Worm (Caenorhabditis elegans) whole organism, early embryonic: ENCODE results near the gene F52D10.2.

Experiments
- B0310.2 ChIP-seq: sonication (generic microtip); optimal IDR thresholded peaks from 2 replicates; lab custom pipeline; 2016; ENCODE audit warnings: mild to moderate bottlenecking, missing genetic modification characterization, missing compliant biosample characterization
- flt-1 ChIP-seq: fragments of 200-800 bp; sonication (Bioruptor generic); IDR thresholded peaks from 2 replicates; pipeline ENCODE4 v1.3.6; 2022; ENCODE audit warnings: missing genetic modification characterization, missing compliant biosample characterization
- scrt-1 ChIP-seq: fragments of 200-800 bp; sonication (Bioruptor generic); IDR thresholded peaks from 2 replicates; pipeline ENCODE4 v1.3.6; 2022; ENCODE audit warnings: missing genetic modification characterization, missing compliant biosample characterization
- tra-4 ChIP-seq: sonication (generic microtip); optimal IDR thresholded peaks from 2 replicates; lab custom pipeline; 2017; ENCODE audit warnings: missing genetic modification characterization, missing compliant biosample characterization

ce11 chrX:11607500-11607823 lies 15.9 kb upstream of the F52D10.2 start:
- TF ChIP-seq flt-1 (GFP tag; lab: Robert Waterston, UW) (no peak), tra-4 (tag; lab: Kevin White, UChicago) (no peak), scrt-1 (GFP tag; lab: Robert Waterston, UW) (no peak), B0310.2 (tag; lab: Kevin White, UChicago) (no peak)
